Worm (Caenorhabditis elegans) whole organism, young adult: ENCODE results near the gene sec-24.1.

Experiments
- B0019.2 ChIP-seq: fragments of 200-800 bp; sonication (Bioruptor generic); conservative IDR thresholded peaks from 2 replicates; pipeline ENCODE4 v1.3.6; 2022; ENCODE audit warnings: missing genetic modification reagents, missing genetic modification characterization, missing compliant biosample characterization
- D2030.7 ChIP-seq: fragments of 200-800 bp; sonication (Bioruptor generic); IDR thresholded peaks from 2 replicates; pipeline ENCODE4 v1.3.6; 2022; ENCODE audit warnings: missing genetic modification reagents, missing genetic modification characterization, missing compliant biosample characterization
- F23B12.7 ChIP-seq: sonication (generic microtip); optimal IDR thresholded peaks from 2 replicates; lab custom pipeline; 2017; ENCODE audit warnings: missing genetic modification characterization, mild to moderate bottlenecking, missing compliant biosample characterization, antibody characterized with exemption, moderate library complexity; ENCODE audit not compliant: insufficient read depth
- F39B2.1 ChIP-seq: fragments of 200-800 bp; sonication (Bioruptor generic); IDR thresholded peaks from 2 replicates; pipeline ENCODE4 v1.3.6; 2022; ENCODE audit warnings: missing genetic modification reagents, missing genetic modification characterization, missing compliant biosample characterization
- F49E8.2 ChIP-seq: sonication (generic microtip); optimal IDR thresholded peaks from 3 replicates; lab custom pipeline; 2017; ENCODE audit warnings: missing genetic modification characterization, mild to moderate bottlenecking, missing compliant biosample characterization, antibody characterized with exemption, moderate library complexity; ENCODE audit not compliant: insufficient read depth
- F57A8.1 ChIP-seq: fragments of 200-800 bp; sonication (Bioruptor generic); optimal IDR thresholded peaks from 2 replicates; lab custom pipeline; 2018; ENCODE audit warnings: mild to moderate bottlenecking, missing genetic modification characterization, moderate library complexity, missing compliant biosample characterization
- Y67H2A.10 ChIP-seq: fragments of 200-800 bp; sonication (Bioruptor generic); conservative IDR thresholded peaks from 2 replicates; pipeline ENCODE4 v1.3.6; 2022; ENCODE audit warnings: missing genetic modification reagents, missing genetic modification characterization, missing compliant biosample characterization
- ama-1 ChIP-seq, 3 experiments: fragments of 150-350 bp in 1 of 3; sonication (generic microtip) in 2 of 3; optimal IDR thresholded peaks; 2 replicates each; lab custom pipeline; 2014 to 2018; ENCODE audit warnings: missing biosample characterization in 2 of 3, missing genetic modification characterization in 2 of 3, missing genetic modification reagents in 2 of 3
- aptf-2 ChIP-seq: fragments of 200-800 bp; sonication (Bioruptor generic); conservative IDR thresholded peaks from 2 replicates; pipeline ENCODE4 v1.3.6; 2022; ENCODE audit warnings: missing genetic modification reagents, missing genetic modification characterization, missing compliant biosample characterization
- athp-1 ChIP-seq: sonication (generic microtip); optimal IDR thresholded peaks from 2 replicates; lab custom pipeline; 2017; ENCODE audit warnings: mild to moderate bottlenecking, missing genetic modification characterization, missing compliant biosample characterization
- attf-3 ChIP-seq: fragments of 200-800 bp; sonication (Bioruptor generic); conservative IDR thresholded peaks from 2 replicates; pipeline ENCODE4 v1.3.6; 2022; ENCODE audit warnings: missing genetic modification reagents, missing genetic modification characterization, missing compliant biosample characterization
- bed-1 ChIP-seq: fragments of 200-800 bp; sonication (Bioruptor generic); IDR thresholded peaks from 2 replicates; pipeline ENCODE4 v1.3.6; 2022; ENCODE audit warnings: missing genetic modification reagents, missing genetic modification characterization, missing compliant biosample characterization
- cebp-1 ChIP-seq, 2 experiments: fragments of 200-800 bp in 1 of 2; sonication (Bioruptor generic) in 1 of 2; sonication (generic microtip) in 1 of 2; IDR thresholded peaks in 1 of 2; optimal IDR thresholded peaks in 1 of 2; 2 replicates each; pipeline versions ENCODE4 v1.3.6 to Lab custom; 2017 to 2022; ENCODE audit warnings: missing compliant biosample characterization in 2 of 2, missing genetic modification characterization in 2 of 2, mild to moderate bottlenecking in 1 of 2, missing genetic modification reagents in 1 of 2, moderate library complexity in 1 of 2
- dox-1 ChIP-seq: fragments of 200-800 bp; sonication (Bioruptor generic); IDR thresholded peaks from 2 replicates; pipeline ENCODE4 v1.3.6; 2022; ENCODE audit warnings: missing genetic modification reagents, missing genetic modification characterization, missing compliant biosample characterization
- dpff-1 ChIP-seq: sonication (generic microtip); optimal IDR thresholded peaks from 2 replicates; lab custom pipeline; 2017; ENCODE audit warnings: mild to moderate bottlenecking, missing genetic modification characterization, missing compliant biosample characterization
- egrh-3 ChIP-seq: fragments of 200-800 bp; sonication (Bioruptor generic); IDR thresholded peaks from 2 replicates; pipeline ENCODE4 v1.3.6; 2022; ENCODE audit warnings: missing genetic modification reagents, missing genetic modification characterization, missing compliant biosample characterization
- hmg-1.2 ChIP-seq: fragments of 200-800 bp; sonication (Bioruptor generic); IDR thresholded peaks from 2 replicates; pipeline ENCODE4 v1.3.6; 2022; ENCODE audit warnings: missing genetic modification reagents, missing genetic modification characterization, missing compliant biosample characterization
- lin-35 ChIP-seq, 3 experiments: fragments of 150-350 bp in 2 of 3; sonication (generic microtip) in 1 of 3; optimal IDR thresholded peaks; 2 replicates each; lab custom pipeline; 2014 to 2018; ENCODE audit warnings: missing biosample characterization in 3 of 3, missing genetic modification characterization in 3 of 3, missing genetic modification reagents in 3 of 3
- madf-6 ChIP-seq: fragments of 200-800 bp; sonication (Bioruptor generic); IDR thresholded peaks from 2 replicates; pipeline ENCODE4 v1.3.6; 2022; ENCODE audit warnings: missing genetic modification reagents, missing genetic modification characterization, missing compliant biosample characterization
- mcd-1 ChIP-seq: fragments of 200-800 bp; sonication (Bioruptor generic); IDR thresholded peaks from 2 replicates; pipeline ENCODE4 v1.3.6; 2022; ENCODE audit warnings: missing genetic modification reagents, missing genetic modification characterization, missing compliant biosample characterization
- mel-28 ChIP-seq: sonication (generic microtip); optimal IDR thresholded peaks from 2 replicates; lab custom pipeline; 2016; ENCODE audit warnings: borderline replicate concordance, mild to moderate bottlenecking, missing genetic modification characterization, missing compliant biosample characterization
- mxl-1 ChIP-seq: sonication (generic microtip); optimal IDR thresholded peaks from 2 replicates; lab custom pipeline; 2016; ENCODE audit warnings: missing genetic modification characterization, missing compliant biosample characterization
- nfyb-1 ChIP-seq: fragments of 200-800 bp; sonication (Bioruptor generic); IDR thresholded peaks from 2 replicates; pipeline ENCODE4 v1.3.6; 2022; ENCODE audit warnings: missing genetic modification reagents, missing genetic modification characterization, missing compliant biosample characterization
- nhr-120 ChIP-seq: fragments of 200-800 bp; sonication (Bioruptor generic); IDR thresholded peaks from 2 replicates; pipeline ENCODE4 v1.3.6; 2022; ENCODE audit warnings: missing genetic modification characterization, missing compliant biosample characterization
- nhr-179 ChIP-seq: sonication (generic microtip); optimal IDR thresholded peaks from 2 replicates; lab custom pipeline; 2016; ENCODE audit warnings: mild to moderate bottlenecking, missing genetic modification characterization, missing compliant biosample characterization
- nhr-80 ChIP-seq: sonication (generic microtip); optimal IDR thresholded peaks from 2 replicates; lab custom pipeline; 2016; ENCODE audit warnings: missing genetic modification characterization, missing compliant biosample characterization
- nhr-90 ChIP-seq: sonication (generic microtip); optimal IDR thresholded peaks from 2 replicates; lab custom pipeline; 2016; ENCODE audit warnings: missing genotype, mild to moderate bottlenecking, missing genetic modification characterization, missing compliant biosample characterization
- pbrm-1 ChIP-seq: fragments of 200-800 bp; sonication (Bioruptor generic); IDR thresholded peaks from 2 replicates; pipeline ENCODE4 v1.3.6; 2022; ENCODE audit warnings: missing genetic modification reagents, missing genetic modification characterization, missing compliant biosample characterization
- repo-1 ChIP-seq: sonication (generic microtip); optimal IDR thresholded peaks from 2 replicates; lab custom pipeline; 2017; ENCODE audit warnings: mild to moderate bottlenecking, missing genetic modification characterization, missing compliant biosample characterization
- snpc-1.3 ChIP-seq: sonication (generic microtip); optimal IDR thresholded peaks from 2 replicates; lab custom pipeline; 2017; ENCODE audit warnings: missing genetic modification characterization, mild to moderate bottlenecking, missing compliant biosample characterization, antibody characterized with exemption, moderate library complexity, missing genotype, missing genetic modification reagents; ENCODE audit not compliant: insufficient read depth
- sptf-2 ChIP-seq: fragments of 200-800 bp; sonication (Bioruptor generic); optimal IDR thresholded peaks from 2 replicates; lab custom pipeline; 2018; ENCODE audit warnings: mild to moderate bottlenecking, missing genetic modification characterization, missing compliant biosample characterization

Gene sec-24.1

ce11 chrIV:11592820-11593219 lies 26.8 kb upstream of the sec-24.1 start:
- TF ChIP-seq snpc-1.3 (tag; lab: Kevin White, UChicago) (peak; percentile 8), nhr-179 (no peak), D2030.7 (GFP tag; lab: Robert Waterston, UW) (peak; percentile 47; the same call in 1 of the 2 replicates), lin-35 (GFP tag; optimal IDR thresholded peaks at IDR 0.05; lab: Kevin White, UChicago) (peak in 1 of 3 experiments; percentile 57), F23B12.7 (tag; lab: Kevin White, UChicago) (peak; percentile 27), madf-6 (GFP tag; lab: Robert Waterston, UW) (peak; percentile 42; the same call in 1 of the 2 replicates), athp-1 (tag; lab: Kevin White, UChicago) (no peak), F49E8.2 (tag; lab: Kevin White, UChicago) (no peak), F39B2.1 (GFP tag; lab: Robert Waterston, UW) (no peak), mcd-1 (GFP tag; lab: Robert Waterston, UW) (peak; percentile 39; the same call in 1 of the 2 replicates), nhr-120 (no peak), nfyb-1 (GFP tag; lab: Robert Waterston, UW) (0 out of 2 replicates have a peak, but pooled peaks have one; percentile 27), ama-1 (optimal IDR thresholded peaks at IDR 0.05; lab: Kevin White, UChicago) (no peak), ama-1 (GFP tag; optimal IDR thresholded peaks at IDR 0.05; lab: Kevin White, UChicago) (peak in 1 of 2 experiments; percentile 28), pbrm-1 (GFP tag; lab: Robert Waterston, UW) (no peak)

- TF ChIP-seq nhr-90, result no peak
- TF ChIP-seq, all 124 proteins: peak for 0
Observed at ce11 chrIV:11592165-11592564, 26.2 kb upstream of the sec-24.1 start, which contains the start of gene spe-36. Gene spe-36, minus strand, starts transcription at chrIV:11592265.

ce11 chrIV:11586484-11586883 lies 20.5 kb upstream of the sec-24.1 start:
- TF ChIP-seq repo-1 (tag; lab: Kevin White, UChicago) (peak; percentile 0), cebp-1 (GFP tag; IDR thresholded peaks at IDR 0.05; lab: Robert Waterston, UW) (no peak), cebp-1 (tag; optimal IDR thresholded peaks at IDR 0.05; lab: Kevin White, UChicago) (no peak), aptf-2 (GFP tag; lab: Robert Waterston, UW) (no peak), egrh-3 (GFP tag; lab: Robert Waterston, UW) (no peak), mel-28 (tag; lab: Kevin White, UChicago) (no peak), dpff-1 (tag; lab: Kevin White, UChicago) (no peak), snpc-1.3 (tag; lab: Kevin White, UChicago) (no peak), B0019.2 (no peak)

ce11 chrIV:11584853-11585252 lies 18.9 kb upstream of the sec-24.1 start:
- no peak for TF ChIP-seq Y67H2A.10 (GFP tag; lab: Robert Waterston, UW)
- peak; percentile 21; the same call in 1 of the 2 replicates for TF ChIP-seq dox-1 (GFP tag; lab: Robert Waterston, UW)
- TF ChIP-seq hmg-1.2 (GFP tag; lab: Robert Waterston, UW), result no peak
- no peak for TF ChIP-seq mxl-1
- TF ChIP-seq F57A8.1 (GFP tag; lab: Kevin White, UChicago), result no peak
- 0 out of 2 replicates have a peak, but pooled peaks have one; percentile 21 for TF ChIP-seq attf-3 (GFP tag; lab: Robert Waterston, UW)
- TF ChIP-seq madf-6 (GFP tag; lab: Robert Waterston, UW), result no peak
- peak; percentile 53 for TF ChIP-seq nhr-80 (tag; lab: Kevin White, UChicago)
- no peak for TF ChIP-seq sptf-2 (GFP tag; lab: Kevin White, UChicago)
- no peak for TF ChIP-seq bed-1
- no peak for TF ChIP-seq cebp-1 (GFP tag; IDR thresholded peaks at IDR 0.05; lab: Robert Waterston, UW)
- TF ChIP-seq cebp-1 (tag; optimal IDR thresholded peaks at IDR 0.05; lab: Kevin White, UChicago), result peak; percentile 52
